Worm (Caenorhabditis elegans): ENCODE measurements around the gene F13A2.10.

DNA sequence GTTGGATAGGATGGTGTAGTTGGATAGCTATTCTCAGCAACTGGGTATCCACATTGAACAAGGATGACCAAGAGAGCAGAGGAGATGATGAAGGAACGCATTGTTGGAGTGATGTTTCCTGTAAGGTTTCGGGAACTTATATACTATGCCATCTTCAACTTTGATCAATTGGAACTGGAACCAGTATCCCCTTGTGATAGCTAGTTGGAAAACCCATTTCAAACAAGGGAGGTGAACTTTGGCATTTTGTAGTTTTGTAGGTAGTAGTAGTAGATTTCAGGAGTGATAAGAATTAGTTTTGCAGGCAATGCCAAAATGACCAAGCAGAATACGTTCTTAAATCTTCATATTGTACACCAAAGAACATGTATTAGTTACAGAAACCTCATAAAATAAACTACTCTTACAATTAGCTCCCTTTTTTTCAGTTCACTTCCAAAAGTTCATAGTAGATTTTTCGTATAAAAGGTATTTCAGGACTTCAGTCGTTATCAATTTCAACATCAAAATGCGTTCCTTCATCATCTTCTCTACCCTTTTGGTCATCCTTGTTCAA, 33.8 kb upstream of the F13A2.10 start, which contains the start of the genes Y47D7A.7 and Y47D7A.2:
- TF ChIP-seq ref-1 (GFP tag; conservative IDR thresholded peaks at IDR 0.05) (no peak), med-1 (GFP tag; optimal IDR thresholded peaks at IDR 0.05; ENCODE audit: insufficient read depth) (no peak), klf-2 (GFP tag; conservative IDR thresholded peaks at IDR 0.05) (no peak), ztf-29 (GFP tag; IDR thresholded peaks at IDR 0.05) (no peak), ztf-23 (GFP tag; IDR thresholded peaks at IDR 0.05) (no peak), tab-1 (GFP tag; IDR thresholded peaks at IDR 0.05) (no peak), T22C8.4 (GFP tag; IDR thresholded peaks at IDR 0.05) (no peak)
